Fruit fly (Drosophila melanogaster) whole organism, embryonic: ENCODE results near the gene CG12016.

Experiments
- Atf3 ChIP-seq: fragments of 200-800 bp; sonication (Bioruptor generic); optimal IDR thresholded peaks from 3 replicates; lab custom pipeline; 2016; ENCODE audit warnings: missing biosample characterization, missing genetic modification characterization
- BEAF-32 ChIP-seq: fragments of 200-800 bp; sonication (Bioruptor generic); optimal IDR thresholded peaks from 3 replicates; lab custom pipeline; 2017; ENCODE audit warnings: missing biosample characterization, missing genetic modification characterization, mild to moderate bottlenecking, moderate library complexity, missing genetic modification reagents
- CG11560 ChIP-seq: fragments of 200-800 bp; sonication (Bioruptor generic); IDR thresholded peaks from 3 replicates; pipeline ENCODE4 v1.3.6; 2022; ENCODE audit warnings: missing biosample characterization, missing genetic modification characterization
- CG12219 ChIP-seq: fragments of 200-800 bp; sonication (Bioruptor generic); optimal IDR thresholded peaks from 3 replicates; lab custom pipeline; 2018; ENCODE audit warnings: missing biosample characterization, mild to moderate bottlenecking, missing genetic modification characterization
- CG12299 ChIP-seq: fragments of 200-800 bp; sonication (Bioruptor generic); optimal IDR thresholded peaks from 2 replicates; lab custom pipeline; 2018; ENCODE audit warnings: missing biosample characterization, mild to moderate bottlenecking, missing genetic modification characterization
- CG12391 ChIP-seq: fragments of 200-800 bp; sonication (Bioruptor generic); optimal IDR thresholded peaks from 3 replicates; lab custom pipeline; 2018; ENCODE audit warnings: missing biosample characterization, mild to moderate bottlenecking, missing genetic modification characterization, moderate library complexity
- CG12744 ChIP-seq: fragments of 200-800 bp; sonication (Bioruptor generic); optimal IDR thresholded peaks from 2 replicates; lab custom pipeline; 2016; ENCODE audit warnings: missing biosample characterization, missing genetic modification characterization
- CG13123 ChIP-seq: fragments of 200-800 bp; sonication (Bioruptor generic); optimal IDR thresholded peaks from 2 replicates; lab custom pipeline; 2016; ENCODE audit warnings: missing biosample characterization, missing genetic modification characterization
- CG14441 ChIP-seq: fragments of 200-800 bp; sonication (Bioruptor generic); IDR thresholded peaks from 2 replicates; pipeline ENCODE4 v1.3.6; 2022; ENCODE audit warnings: missing biosample characterization, missing genetic modification characterization
- CG14860 ChIP-seq: fragments of 200-800 bp; sonication (Bioruptor generic); IDR thresholded peaks from 3 replicates; pipeline ENCODE4 v1.3.6; 2022; ENCODE audit warnings: missing biosample characterization, missing genetic modification characterization; ENCODE audit not compliant: partially characterized antibody
- CG14965 ChIP-seq: fragments of 200-800 bp; sonication (Bioruptor generic); optimal IDR thresholded peaks from 2 replicates; lab custom pipeline; 2016; ENCODE audit warnings: missing biosample characterization, missing genetic modification characterization, borderline replicate concordance
- CG2712 ChIP-seq: fragments of 200-800 bp; optimal IDR thresholded peaks from 3 replicates; lab custom pipeline; 2019; ENCODE audit warnings: missing biosample characterization, mild to moderate bottlenecking, missing genetic modification characterization, moderate library complexity
- CG34422 ChIP-seq: fragments of 200-800 bp; sonication (Bioruptor generic); IDR thresholded peaks from 3 replicates; pipeline ENCODE4 v1.3.6; 2022; ENCODE audit warnings: missing biosample characterization, missing genetic modification characterization
- CG3726 ChIP-seq: fragments of 200-800 bp; sonication (Bioruptor generic); IDR thresholded peaks from 3 replicates; pipeline ENCODE4, ENCODE4 v1.3.6; 2022; ENCODE audit warnings: missing biosample characterization, missing genetic modification characterization
- CG6272 ChIP-seq: fragments of 200-800 bp; sonication (Bioruptor generic); IDR thresholded peaks from 2 replicates; pipeline ENCODE4 v1.3.6; 2022; ENCODE audit warnings: missing biosample characterization, missing genetic modification characterization
- CG6689 ChIP-seq: fragments of 200-800 bp; sonication (Bioruptor generic); IDR thresholded peaks from 2 replicates; pipeline ENCODE4 v1.3.6; 2022; ENCODE audit warnings: missing biosample characterization, missing genetic modification characterization
- CG7556 ChIP-seq: fragments of 200-800 bp; sonication (Bioruptor generic); optimal IDR thresholded peaks from 2 replicates; lab custom pipeline; 2017; ENCODE audit warnings: missing biosample characterization, mild to moderate bottlenecking, missing genetic modification characterization
- CG8359 ChIP-seq: fragments of 200-800 bp; sonication (Bioruptor generic); optimal IDR thresholded peaks from 2 replicates; lab custom pipeline; 2017; ENCODE audit warnings: missing biosample characterization, mild to moderate bottlenecking, missing genetic modification characterization, borderline replicate concordance
- CG9215 ChIP-seq: fragments of 200-800 bp; sonication (Bioruptor generic); IDR thresholded peaks from 2 replicates; pipeline ENCODE4 v1.3.6; 2022; ENCODE audit warnings: missing biosample characterization, missing genetic modification characterization
- CkIIα-i1 ChIP-seq: fragments of 200-800 bp; sonication (Bioruptor generic); IDR thresholded peaks from 2 replicates; pipeline ENCODE4 v1.3.6; 2022; ENCODE audit warnings: missing biosample characterization, missing genetic modification characterization
- Dbx ChIP-seq: fragments of 200-800 bp; sonication (Bioruptor generic); IDR thresholded peaks from 3 replicates; pipeline ENCODE4 v1.3.6; 2022; ENCODE audit warnings: missing biosample characterization, missing genetic modification characterization
- H2.0 ChIP-seq: fragments of 200-800 bp; sonication (Bioruptor generic); IDR thresholded peaks from 2 replicates; pipeline ENCODE4 v1.3.6; 2022; ENCODE audit warnings: missing biosample characterization, missing genetic modification characterization
- Lhr ChIP-seq: fragments of 200-800 bp; sonication (Bioruptor generic); optimal IDR thresholded peaks from 3 replicates; lab custom pipeline; 2017; ENCODE audit warnings: mild to moderate bottlenecking, missing biosample characterization, missing genetic modification reagents, missing genetic modification characterization
- Myb ChIP-seq: fragments of 200-800 bp; sonication (Bioruptor generic); optimal IDR thresholded peaks from 2 replicates; lab custom pipeline; 2016; ENCODE audit warnings: missing biosample characterization, missing genetic modification characterization
- Nf-YC ChIP-seq: fragments of 200-800 bp; optimal IDR thresholded peaks from 3 replicates; lab custom pipeline; 2019; ENCODE audit warnings: missing biosample characterization, mild to moderate bottlenecking, missing genetic modification characterization, moderate library complexity
- Oaz ChIP-seq: fragments of 200-800 bp; sonication (Bioruptor generic); IDR thresholded peaks from 2 replicates; pipeline ENCODE4 v1.3.6; 2022; ENCODE audit warnings: missing biosample characterization, missing genetic modification characterization
- Pdp1 ChIP-seq, 2 experiments: fragments of 200-800 bp; sonication (Bioruptor generic); optimal IDR thresholded peaks; 3 replicates each; lab custom pipeline; 2016; ENCODE audit warnings: missing biosample characterization in 2 of 2, missing genetic modification characterization in 2 of 2, mild to moderate bottlenecking in 1 of 2, moderate library complexity in 1 of 2
- Xrp1 ChIP-seq: fragments of 200-800 bp; sonication (Bioruptor generic); IDR thresholded peaks from 2 replicates; pipeline ENCODE4 v1.3.6; 2022; ENCODE audit warnings: missing biosample characterization, missing genetic modification characterization
- ab ChIP-seq: fragments of 200-800 bp; sonication (Bioruptor generic); optimal IDR thresholded peaks from 2 replicates; lab custom pipeline; 2016; ENCODE audit warnings: missing biosample characterization, missing genetic modification characterization
- al ChIP-seq: fragments of 200-800 bp; sonication (Bioruptor generic); IDR thresholded peaks from 2 replicates; pipeline ENCODE4 v1.3.6; 2022; ENCODE audit warnings: missing biosample characterization, missing genetic modification characterization
- bab2 ChIP-seq: fragments of 200-800 bp; sonication (Bioruptor generic); optimal IDR thresholded peaks from 2 replicates; lab custom pipeline; 2016; ENCODE audit warnings: missing biosample characterization, missing genetic modification characterization
- cato ChIP-seq: fragments of 200-800 bp; sonication (Bioruptor generic); optimal IDR thresholded peaks from 2 replicates; lab custom pipeline; 2016; ENCODE audit warnings: missing biosample characterization, missing genetic modification characterization, borderline replicate concordance
- ci ChIP-seq: fragments of 200-800 bp; sonication (Bioruptor generic); IDR thresholded peaks from 3 replicates; pipeline ENCODE4 v1.3.6; 2022; ENCODE audit warnings: missing biosample characterization, missing genetic modification characterization
- danr ChIP-seq: fragments of 200-800 bp; sonication (Bioruptor generic); IDR thresholded peaks from 2 replicates; pipeline ENCODE4 v1.3.6; 2022; ENCODE audit warnings: missing biosample characterization, missing genetic modification characterization
- dpn ChIP-seq, 2 experiments: fragments of 200-800 bp; sonication (Bioruptor generic); optimal IDR thresholded peaks; 3 replicates each; lab custom pipeline; 2016; ENCODE audit warnings: missing biosample characterization in 2 of 2, missing genetic modification characterization in 2 of 2
- en ChIP-seq: fragments of 200-800 bp; sonication (Bioruptor generic); optimal IDR thresholded peaks from 2 replicates; lab custom pipeline; 2016; ENCODE audit warnings: missing biosample characterization, missing genetic modification characterization
- fd96Cb ChIP-seq: fragments of 200-800 bp; sonication (Bioruptor generic); optimal IDR thresholded peaks from 2 replicates; lab custom pipeline; 2018; ENCODE audit warnings: missing biosample characterization, mild to moderate bottlenecking, missing genetic modification characterization, moderate library complexity
- fru ChIP-seq: fragments of >200 bp; optimal IDR thresholded peaks from 2 replicates; lab custom pipeline; 2017
- fu2 ChIP-seq: fragments of 200-800 bp; sonication (Bioruptor generic); optimal IDR thresholded peaks from 2 replicates; lab custom pipeline; 2016; ENCODE audit warnings: missing biosample characterization, missing genetic modification characterization
- her ChIP-seq: fragments of 200-800 bp; sonication (Bioruptor generic); optimal IDR thresholded peaks from 2 replicates; lab custom pipeline; 2016; ENCODE audit warnings: missing biosample characterization, missing genetic modification characterization
- jumu ChIP-seq: fragments of 200-800 bp; sonication (Bioruptor generic); optimal IDR thresholded peaks from 3 replicates; lab custom pipeline; 2016; ENCODE audit warnings: missing biosample characterization, missing genetic modification characterization
- lov ChIP-seq, 2 experiments: fragments of 200-800 bp in 1 of 2; fragments of >200 bp in 1 of 2; sonication (Bioruptor generic) in 1 of 2; IDR thresholded peaks in 1 of 2; optimal IDR thresholded peaks in 1 of 2; 2 replicates in 1 of 2; 3 replicates in 1 of 2; pipeline versions ENCODE4 v1.3.6 to Lab custom; 2017 to 2022; ENCODE audit warnings: missing biosample characterization in 1 of 2, missing genetic modification characterization in 1 of 2
- pho ChIP-seq: fragments of 200-800 bp; sonication (Bioruptor generic); optimal IDR thresholded peaks from 2 replicates; lab custom pipeline; 2016; ENCODE audit warnings: missing biosample characterization, missing genetic modification characterization
- row ChIP-seq: fragments of 200-800 bp; sonication (Bioruptor generic); IDR thresholded peaks from 3 replicates; pipeline ENCODE4 v1.3.6; 2022; ENCODE audit warnings: missing biosample characterization, missing genetic modification characterization
- sc ChIP-seq, 3 experiments: fragments of >200 bp in 2 of 3; fragments of 200-800 bp in 1 of 3; sonication (Bioruptor generic) in 1 of 3; optimal IDR thresholded peaks; 2 replicates in 2 of 3; 3 replicates in 1 of 3; lab custom pipeline; 2017; ENCODE audit warnings: mild to moderate bottlenecking in 1 of 3, missing biosample characterization in 1 of 3, missing genetic modification characterization in 1 of 3, missing genetic modification reagents in 1 of 3
- sd ChIP-seq: fragments of 200-800 bp; sonication (Bioruptor generic); optimal IDR thresholded peaks from 3 replicates; lab custom pipeline; 2018; ENCODE audit warnings: missing biosample characterization, mild to moderate bottlenecking, missing genetic modification characterization, moderate library complexity
- seq ChIP-seq: fragments of 200-800 bp; sonication (Bioruptor generic); IDR thresholded peaks from 2 replicates; pipeline ENCODE4 v1.3.6; 2022; ENCODE audit warnings: missing biosample characterization, missing genetic modification characterization
- toy ChIP-seq: fragments of 200-800 bp; sonication (Bioruptor generic); IDR thresholded peaks from 2 replicates; pipeline ENCODE4 v1.3.6; 2022; ENCODE audit warnings: missing biosample characterization, missing genetic modification characterization
- ttk ChIP-seq: fragments of 200-800 bp; sonication (Bioruptor generic); IDR thresholded peaks from 2 replicates; pipeline ENCODE4 v2.1.2; 2022; ENCODE audit warnings: missing biosample characterization, missing genetic modification characterization
- vvl ChIP-seq: fragments of 200-800 bp; sonication (Bioruptor generic); IDR thresholded peaks from 2 replicates; pipeline ENCODE4 v1.3.6; 2022; ENCODE audit warnings: missing biosample characterization, missing genetic modification characterization

The CG12016 gene

dm6 chr3L:3319992-3320732 lies 807 bp downstream of the CG12016 start (continued):
- TF ChIP-seq vvl (GFP tag; lab: Robert Waterston, UW) (peak; percentile 24; the same call in 1 of the 2 replicates), CG12299 (tag; lab: Kevin White, UChicago) (no peak), ttk (GFP tag; lab: Robert Waterston, UW) (no peak), fd96Cb (tag; lab: Kevin White, UChicago) (no peak), sd (tag; lab: Kevin White, UChicago) (peak; percentile 92), CG14860 (GFP tag; lab: Robert Waterston, UW) (no peak), CG3726 (GFP tag; lab: Robert Waterston, UW) (0 out of 3 replicates have a peak, but pooled peaks have one; percentile 12), Pdp1 (GFP tag; optimal IDR thresholded peaks at IDR 0.05; lab: Kevin White, UChicago) (peak; percentile 33 to 59), CG2712 (tag; lab: Kevin White, UChicago) (no peak), jumu (peak; percentile 10), toy (GFP tag; lab: Robert Waterston, UW) (no peak), CG14441 (GFP tag; lab: Robert Waterston, UW) (peak; percentile 43; the same call in 1 of the 2 replicates), Myb (GFP tag; lab: Kevin White, UChicago) (no peak), CG11560 (tag; lab: Robert Waterston, UW) (no peak), al (GFP tag; lab: Robert Waterston, UW) (no peak), her (peak; percentile 22), CG12219 (GFP tag; lab: Kevin White, UChicago) (peak; percentile 2), Atf3 (GFP tag; lab: Kevin White, UChicago) (no peak), danr (GFP tag; lab: Robert Waterston, UW) (no peak), ci (no peak), sc (optimal IDR thresholded peaks at IDR 0.05; lab: Kevin White, UChicago) (no peak), sc (GFP tag; optimal IDR thresholded peaks at IDR 0.05; lab: Kevin White, UChicago) (no peak), Lhr (GFP tag; lab: Kevin White, UChicago) (no peak), fru (lab: Kevin White, UChicago) (no peak), Dbx (GFP tag; lab: Robert Waterston, UW) (no peak), CG13123 (no peak), CG9215 (no peak), CG12391 (tag; lab: Kevin White, UChicago) (no peak), BEAF-32 (GFP tag; lab: Kevin White, UChicago) (no peak), Oaz (GFP tag; lab: Robert Waterston, UW) (no peak), lov (optimal IDR thresholded peaks at IDR 0.05; lab: Kevin White, UChicago) (no peak), lov (GFP tag; IDR thresholded peaks at IDR 0.05; lab: Robert Waterston, UW) (no peak), cato (GFP tag; lab: Kevin White, UChicago) (no peak), CkIIα-i1 (no peak), CG7556 (GFP tag; lab: Kevin White, UChicago) (no peak), ab (GFP tag; lab: Kevin White, UChicago) (no peak), dpn (GFP tag; optimal IDR thresholded peaks at IDR 0.05; lab: Kevin White, UChicago) (peak; percentile 6 to 33), seq (GFP tag; lab: Robert Waterston, UW) (no peak), CG8359 (no peak), H2.0 (no peak), pho (GFP tag; lab: Kevin White, UChicago) (peak; percentile 2), CG34422 (GFP tag; lab: Robert Waterston, UW) (no peak), bab2 (GFP tag; lab: Kevin White, UChicago) (no peak), Xrp1 (GFP tag; lab: Robert Waterston, UW) (no peak), CG6689 (GFP tag; lab: Robert Waterston, UW) (no peak), CG14965 (GFP tag; lab: Kevin White, UChicago) (no peak), en (GFP tag; lab: Kevin White, UChicago) (no peak), CG6272 (GFP tag; lab: Robert Waterston, UW) (no peak), CG12744 (GFP tag; lab: Kevin White, UChicago) (no peak), fu2 (GFP tag; lab: Kevin White, UChicago) (no peak), Nf-YC (tag; lab: Kevin White, UChicago) (no peak), row (GFP tag; lab: Robert Waterston, UW) (peak; percentile 78)
